Fruit fly (Drosophila melanogaster) whole organism, embryonic: Measurements from ENCODE around the gene drpr.

Source experiments
- Antp ChIP-seq: fragments of 200-800 bp; sonication (Bioruptor generic); optimal IDR thresholded peaks from 3 replicates; lab custom pipeline; 2016; ENCODE audit warnings: missing biosample characterization, missing genetic modification characterization
- Asciz ChIP-seq: fragments of 200-800 bp; sonication (Bioruptor generic); optimal IDR thresholded peaks from 2 replicates; lab custom pipeline; 2017; ENCODE audit warnings: missing biosample characterization, mild to moderate bottlenecking, missing genetic modification characterization, missing genetic modification reagents
- Atf3 ChIP-seq: fragments of 200-800 bp; sonication (Bioruptor generic); optimal IDR thresholded peaks from 3 replicates; lab custom pipeline; 2016; ENCODE audit warnings: missing biosample characterization, missing genetic modification characterization
- B-H2 ChIP-seq: fragments of 200-800 bp; sonication (Bioruptor generic); optimal IDR thresholded peaks from 2 replicates; lab custom pipeline; 2018; ENCODE audit warnings: missing biosample characterization, mild to moderate bottlenecking, missing genetic modification characterization
- CG10366 ChIP-seq: fragments of 200-800 bp; sonication (Bioruptor generic); IDR thresholded peaks from 2 replicates; pipeline ENCODE4 v1.3.6; 2022; ENCODE audit warnings: missing biosample characterization, missing genetic modification characterization
- CG10431 ChIP-seq: fragments of 200-800 bp; sonication (Bioruptor generic); optimal IDR thresholded peaks from 3 replicates; lab custom pipeline; 2018; ENCODE audit warnings: missing biosample characterization, mild to moderate bottlenecking, missing genetic modification characterization
- CG10565 ChIP-seq: fragments of 200-800 bp; sonication (Bioruptor generic); optimal IDR thresholded peaks from 3 replicates; lab custom pipeline; 2016; ENCODE audit warnings: missing biosample characterization, mild to moderate bottlenecking, missing genetic modification characterization
- CG11456 ChIP-seq: fragments of 200-800 bp; sonication (Bioruptor generic); IDR thresholded peaks from 3 replicates; pipeline ENCODE4 v1.3.6; 2022; ENCODE audit warnings: missing biosample characterization, missing genetic modification characterization
- CG11504 ChIP-seq: fragments of 200-800 bp; sonication (Bioruptor generic); optimal IDR thresholded peaks from 3 replicates; lab custom pipeline; 2019; ENCODE audit warnings: missing biosample characterization, mild to moderate bottlenecking, missing genetic modification characterization, moderate library complexity
- CG12219 ChIP-seq: fragments of 200-800 bp; sonication (Bioruptor generic); optimal IDR thresholded peaks from 3 replicates; lab custom pipeline; 2018; ENCODE audit warnings: missing biosample characterization, mild to moderate bottlenecking, missing genetic modification characterization
- CG15514 ChIP-seq: fragments of 200-800 bp; sonication (Bioruptor generic); optimal IDR thresholded peaks from 3 replicates; lab custom pipeline; 2017; ENCODE audit warnings: missing biosample characterization, missing genetic modification characterization, mild to moderate bottlenecking, moderate library complexity, missing genetic modification reagents
- CG15696 ChIP-seq: fragments of 200-800 bp; sonication (Bioruptor generic); optimal IDR thresholded peaks from 2 replicates; lab custom pipeline; 2019; ENCODE audit warnings: missing biosample characterization, mild to moderate bottlenecking, missing genetic modification characterization, moderate library complexity
- CG1602 ChIP-seq: fragments of 200-800 bp; sonication (Bioruptor generic); optimal IDR thresholded peaks from 3 replicates; lab custom pipeline; 2016; ENCODE audit warnings: missing biosample characterization, missing genetic modification characterization
- CG2678 ChIP-seq: fragments of 200-800 bp; sonication (Bioruptor generic); optimal IDR thresholded peaks from 3 replicates; lab custom pipeline; 2019; ENCODE audit warnings: missing biosample characterization, mild to moderate bottlenecking, missing genetic modification characterization, moderate library complexity
- CG34224 ChIP-seq: fragments of 200-800 bp; sonication (Bioruptor generic); IDR thresholded peaks from 3 replicates; pipeline ENCODE4 v1.3.6; 2022; ENCODE audit warnings: missing biosample characterization, missing genetic modification characterization; ENCODE audit not compliant: partially characterized antibody
- CG34376 ChIP-seq: fragments of 200-800 bp; sonication (Bioruptor generic); optimal IDR thresholded peaks from 2 replicates; lab custom pipeline; 2018; ENCODE audit warnings: missing biosample characterization, mild to moderate bottlenecking, missing genetic modification characterization
- CG3995 ChIP-seq: fragments of 200-800 bp; sonication (Bioruptor generic); optimal IDR thresholded peaks from 3 replicates; lab custom pipeline; 2016; ENCODE audit warnings: missing biosample characterization, missing genetic modification characterization
- CG4617 ChIP-seq: fragments of 200-800 bp; sonication (Bioruptor generic); optimal IDR thresholded peaks from 3 replicates; lab custom pipeline; 2016; ENCODE audit warnings: missing biosample characterization, missing genetic modification characterization, borderline replicate concordance
- CG6654 ChIP-seq: fragments of 200-800 bp; sonication (Bioruptor generic); optimal IDR thresholded peaks from 2 replicates; lab custom pipeline; 2017; ENCODE audit warnings: missing biosample characterization, mild to moderate bottlenecking, missing genetic modification characterization
- CG7839 ChIP-seq: fragments of 200-800 bp; sonication (Bioruptor generic); optimal IDR thresholded peaks from 3 replicates; lab custom pipeline; 2018; ENCODE audit warnings: missing biosample characterization, mild to moderate bottlenecking, missing genetic modification characterization, moderate library complexity
- CG7963 ChIP-seq: fragments of 200-800 bp; sonication (Bioruptor generic); IDR thresholded peaks from 3 replicates; pipeline ENCODE4 v1.3.6; 2022; ENCODE audit warnings: missing biosample characterization, missing genetic modification characterization; ENCODE audit not compliant: partially characterized antibody
- CG9876 ChIP-seq: fragments of 200-800 bp; sonication (Bioruptor generic); optimal IDR thresholded peaks from 2 replicates; lab custom pipeline; 2016; ENCODE audit warnings: missing biosample characterization, missing genetic modification characterization
- Dek ChIP-seq: fragments of 200-800 bp; sonication (Bioruptor generic); optimal IDR thresholded peaks from 3 replicates; lab custom pipeline; 2019; ENCODE audit warnings: missing biosample characterization, mild to moderate bottlenecking, missing genetic modification characterization, moderate library complexity
- Dip2 ChIP-seq: fragments of 200-800 bp; sonication (Bioruptor generic); IDR thresholded peaks from 2 replicates; pipeline ENCODE4 v1.3.6; 2022; ENCODE audit warnings: missing biosample characterization, missing genetic modification characterization
- Doc2 ChIP-seq: fragments of 200-800 bp; sonication (Bioruptor generic); IDR thresholded peaks from 2 replicates; pipeline ENCODE4 v1.3.6; 2022; ENCODE audit warnings: missing biosample characterization, missing genetic modification characterization
- E2f1 ChIP-seq: fragments of 200-800 bp; sonication (Bioruptor generic); IDR thresholded peaks from 2 replicates; pipeline ENCODE4 v1.3.6; 2022; ENCODE audit warnings: missing biosample characterization, missing genetic modification characterization
- GATAe ChIP-seq: fragments of 200-800 bp; sonication (Bioruptor generic); conservative IDR thresholded peaks from 2 replicates; pipeline ENCODE4 v1.3.6; 2022; ENCODE audit warnings: missing biosample characterization, missing genetic modification characterization
- Hr78 ChIP-seq, 2 experiments: fragments of 200-800 bp in 1 of 2; fragments of >200 bp in 1 of 2; sonication (Bioruptor generic) in 1 of 2; optimal IDR thresholded peaks; 2 replicates each; lab custom pipeline; 2017 to 2019; ENCODE audit warnings: missing biosample characterization in 2 of 2, missing genetic modification characterization in 2 of 2, mild to moderate bottlenecking in 1 of 2, moderate library complexity in 1 of 2
- Hsf ChIP-seq: fragments of 200-800 bp; sonication (Bioruptor generic); optimal IDR thresholded peaks from 3 replicates; lab custom pipeline; 2016; ENCODE audit warnings: missing biosample characterization, missing genetic modification characterization
- Med ChIP-seq: fragments of 200-800 bp; sonication (Bioruptor generic); peaks from one replicate; lab custom pipeline; 2016; ENCODE audit warnings: missing biosample characterization, missing genetic modification characterization, mild to moderate bottlenecking, inconsistent platforms, moderate library complexity
- PHDP ChIP-seq: fragments of 200-800 bp; sonication (Bioruptor generic); optimal IDR thresholded peaks from 3 replicates; lab custom pipeline; 2018; ENCODE audit warnings: missing biosample characterization, mild to moderate bottlenecking, missing genetic modification characterization, moderate library complexity
- Pdp1 ChIP-seq, 2 experiments: fragments of 200-800 bp; sonication (Bioruptor generic); optimal IDR thresholded peaks; 3 replicates each; lab custom pipeline; 2016; ENCODE audit warnings: missing biosample characterization in 2 of 2, missing genetic modification characterization in 2 of 2, mild to moderate bottlenecking in 1 of 2, moderate library complexity in 1 of 2
- Vsx1 ChIP-seq: fragments of 200-800 bp; sonication (Bioruptor generic); optimal IDR thresholded peaks from 2 replicates; lab custom pipeline; 2017; ENCODE audit warnings: missing biosample characterization, mild to moderate bottlenecking, missing genetic modification characterization, missing genetic modification reagents
- ac ChIP-seq: fragments of 200-800 bp; sonication (Bioruptor generic); optimal IDR thresholded peaks from 3 replicates; lab custom pipeline; 2017; ENCODE audit warnings: missing biosample characterization, mild to moderate bottlenecking, missing genetic modification characterization
- az2 ChIP-seq: fragments of 200-800 bp; sonication (Bioruptor generic); optimal IDR thresholded peaks from 3 replicates; lab custom pipeline; 2016; ENCODE audit warnings: missing biosample characterization, missing genetic modification characterization
- bigmax ChIP-seq: fragments of 200-800 bp; sonication (Bioruptor generic); optimal IDR thresholded peaks from 2 replicates; lab custom pipeline; 2018; ENCODE audit warnings: missing biosample characterization, mild to moderate bottlenecking, missing genetic modification characterization
- cas ChIP-seq: fragments of 200-800 bp; sonication (Bioruptor generic); IDR thresholded peaks from 2 replicates; pipeline ENCODE4 v1.3.6; 2022; ENCODE audit warnings: missing biosample characterization, missing genetic modification characterization
- exex ChIP-seq: fragments of 200-800 bp; sonication (Bioruptor generic); optimal IDR thresholded peaks from 4 replicates; lab custom pipeline; 2018; ENCODE audit warnings: missing biosample characterization, mild to moderate bottlenecking, missing genetic modification characterization, moderate library complexity
- fd96Cb ChIP-seq: fragments of 200-800 bp; sonication (Bioruptor generic); optimal IDR thresholded peaks from 2 replicates; lab custom pipeline; 2018; ENCODE audit warnings: missing biosample characterization, mild to moderate bottlenecking, missing genetic modification characterization, moderate library complexity
- hkb ChIP-seq, 2 experiments: fragments of 200-800 bp in 1 of 2; fragments of >200 bp in 1 of 2; sonication (Bioruptor generic) in 1 of 2; IDR thresholded peaks in 1 of 2; optimal IDR thresholded peaks in 1 of 2; 2 replicates each; pipeline versions ENCODE4 v1.3.6 to Lab custom; 2017 to 2022; ENCODE audit warnings: missing biosample characterization in 1 of 2, missing genetic modification characterization in 1 of 2
- insv ChIP-seq, 2 experiments: fragments of 200-800 bp; sonication (Bioruptor generic); optimal IDR thresholded peaks; 3 replicates each; lab custom pipeline; 2016 to 2018; ENCODE audit warnings: missing biosample characterization in 2 of 2, missing genetic modification characterization in 2 of 2
- kah ChIP-seq: fragments of 200-800 bp; sonication (Bioruptor generic); optimal IDR thresholded peaks from 2 replicates; lab custom pipeline; 2018; ENCODE audit warnings: missing biosample characterization, mild to moderate bottlenecking, missing genetic modification characterization
- mam ChIP-seq: fragments of 200-800 bp; sonication (Bioruptor generic); optimal IDR thresholded peaks from 3 replicates; lab custom pipeline; 2016; ENCODE audit warnings: missing biosample characterization, missing genetic modification characterization
- mirr ChIP-seq: fragments of 200-800 bp; sonication (Bioruptor generic); optimal IDR thresholded peaks from 3 replicates; lab custom pipeline; 2018; ENCODE audit warnings: missing biosample characterization, mild to moderate bottlenecking, missing genetic modification characterization
- mld ChIP-seq: fragments of 200-800 bp; sonication (Bioruptor generic); IDR thresholded peaks from 3 replicates; pipeline ENCODE4 v1.3.6; 2022; ENCODE audit warnings: missing biosample characterization, missing genetic modification characterization; ENCODE audit not compliant: partially characterized antibody
- nom ChIP-seq: fragments of 200-800 bp; sonication (Bioruptor generic); optimal IDR thresholded peaks from 2 replicates; lab custom pipeline; 2017; ENCODE audit warnings: missing biosample characterization, missing genetic modification characterization, mild to moderate bottlenecking, moderate library complexity, missing genetic modification reagents
- sd ChIP-seq: fragments of 200-800 bp; sonication (Bioruptor generic); optimal IDR thresholded peaks from 3 replicates; lab custom pipeline; 2018; ENCODE audit warnings: missing biosample characterization, mild to moderate bottlenecking, missing genetic modification characterization, moderate library complexity
- sug ChIP-seq: fragments of 200-800 bp; optimal IDR thresholded peaks from 2 replicates; lab custom pipeline; 2019; ENCODE audit warnings: missing biosample characterization, mild to moderate bottlenecking, missing genetic modification characterization, moderate library complexity
- vnd ChIP-seq: fragments of 200-800 bp; sonication (Bioruptor generic); IDR thresholded peaks from 3 replicates; pipeline ENCODE4 v1.3.6; 2022; ENCODE audit warnings: missing biosample characterization, missing genetic modification characterization; ENCODE audit not compliant: partially characterized antibody

The drpr gene

DNA sequence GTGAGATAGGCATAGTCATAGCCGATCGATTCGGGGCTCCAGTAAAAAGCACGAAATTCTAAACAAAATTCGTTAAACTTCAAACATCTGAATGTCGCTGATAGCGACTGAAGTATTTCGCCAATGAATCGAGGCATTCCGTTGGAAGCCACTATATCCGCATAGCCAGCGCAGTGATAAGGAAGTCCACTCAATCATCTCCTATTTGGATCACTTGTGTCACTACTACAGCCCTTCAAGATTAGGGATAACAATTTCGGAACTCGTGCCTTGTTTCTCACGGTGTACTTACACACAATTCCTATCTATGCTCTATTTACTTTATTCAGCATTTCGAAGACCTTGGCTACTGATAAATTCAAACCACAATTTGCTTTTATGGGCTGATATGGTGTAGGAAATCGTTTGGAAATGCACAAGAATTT lies 7.0 kb upstream of the drpr start, which contains the start of gene PIG-Wb (continued):
- TF ChIP-seq nom (GFP tag; lab: Kevin White, UChicago) (no peak), CG9876 (GFP tag; lab: Kevin White, UChicago) (no peak), CG11456 (0 out of 3 replicates have a peak, but pooled peaks have one; percentile 15), CG10366 (no peak), cas (GFP tag; lab: Robert Waterston, UW) (no peak), ac (no peak), Vsx1 (no peak), Med (GFP tag; lab: Kevin White, UChicago) (peak; percentile 45), vnd (GFP tag; lab: Robert Waterston, UW) (no peak), CG15696 (tag; lab: Kevin White, UChicago) (no peak), CG3995 (GFP tag; lab: Kevin White, UChicago) (peak; percentile 82), CG1602 (GFP tag; lab: Kevin White, UChicago) (no peak), CG7839 (tag; lab: Kevin White, UChicago) (peak; percentile 1), CG15514 (GFP tag; lab: Kevin White, UChicago) (no peak), B-H2 (GFP tag; lab: Kevin White, UChicago) (no peak), GATAe (GFP tag; lab: Robert Waterston, UW) (peak; percentile 76; the same call in 1 of the 2 replicates), CG10431 (GFP tag; lab: Kevin White, UChicago) (no peak), CG34376 (GFP tag; lab: Kevin White, UChicago) (peak; percentile 91), Doc2 (no peak), CG12219 (peak; percentile 14), CG10565 (GFP tag; lab: Kevin White, UChicago) (no peak), Asciz (GFP tag; lab: Kevin White, UChicago) (peak; percentile 50), Dek (tag; lab: Kevin White, UChicago) (no peak), hkb (optimal IDR thresholded peaks at IDR 0.05; lab: Kevin White, UChicago) (no peak), hkb (GFP tag; IDR thresholded peaks at IDR 0.05; lab: Robert Waterston, UW) (0 out of 2 replicates have a peak, but pooled peaks have one; percentile 35), Hr78 (GFP tag; optimal IDR thresholded peaks at IDR 0.05; lab: Kevin White, UChicago) (no peak), Antp (no peak), CG4617 (GFP tag; lab: Kevin White, UChicago) (no peak), CG11504 (tag; lab: Kevin White, UChicago) (peak; percentile 18), sd (tag; lab: Kevin White, UChicago) (peak; percentile 98), CG34224 (GFP tag; lab: Robert Waterston, UW) (no peak), exex (tag; lab: Kevin White, UChicago) (peak; percentile 88), E2f1 (GFP tag; lab: Robert Waterston, UW) (no peak), mam (GFP tag; lab: Kevin White, UChicago) (no peak), sug (tag; lab: Kevin White, UChicago) (peak; percentile 79), bigmax (GFP tag; lab: Kevin White, UChicago) (no peak), PHDP (tag; lab: Kevin White, UChicago) (peak; percentile 34), CG6654 (GFP tag; lab: Kevin White, UChicago) (no peak), Hsf (GFP tag; lab: Kevin White, UChicago) (no peak), Pdp1 (GFP tag; optimal IDR thresholded peaks at IDR 0.05; lab: Kevin White, UChicago) (peak in 1 of 2 experiments; percentile 15), Dip2 (GFP tag; lab: Robert Waterston, UW) (no peak), fd96Cb (tag; lab: Kevin White, UChicago) (no peak), Atf3 (GFP tag; lab: Kevin White, UChicago) (no peak), mirr (GFP tag; lab: Kevin White, UChicago) (peak; percentile 90), CG7963 (GFP tag; lab: Robert Waterston, UW) (no peak), az2 (GFP tag; lab: Kevin White, UChicago) (no peak), mld (GFP tag; lab: Robert Waterston, UW) (no peak), kah (no peak), CG2678 (tag; lab: Kevin White, UChicago) (peak; percentile 57), insv (GFP tag; optimal IDR thresholded peaks at IDR 0.05; lab: Kevin White, UChicago) (no peak)
